Fruit fly (Drosophila melanogaster): ENCODE results near the gene TP53INP.

Gene TP53INP

DNA sequence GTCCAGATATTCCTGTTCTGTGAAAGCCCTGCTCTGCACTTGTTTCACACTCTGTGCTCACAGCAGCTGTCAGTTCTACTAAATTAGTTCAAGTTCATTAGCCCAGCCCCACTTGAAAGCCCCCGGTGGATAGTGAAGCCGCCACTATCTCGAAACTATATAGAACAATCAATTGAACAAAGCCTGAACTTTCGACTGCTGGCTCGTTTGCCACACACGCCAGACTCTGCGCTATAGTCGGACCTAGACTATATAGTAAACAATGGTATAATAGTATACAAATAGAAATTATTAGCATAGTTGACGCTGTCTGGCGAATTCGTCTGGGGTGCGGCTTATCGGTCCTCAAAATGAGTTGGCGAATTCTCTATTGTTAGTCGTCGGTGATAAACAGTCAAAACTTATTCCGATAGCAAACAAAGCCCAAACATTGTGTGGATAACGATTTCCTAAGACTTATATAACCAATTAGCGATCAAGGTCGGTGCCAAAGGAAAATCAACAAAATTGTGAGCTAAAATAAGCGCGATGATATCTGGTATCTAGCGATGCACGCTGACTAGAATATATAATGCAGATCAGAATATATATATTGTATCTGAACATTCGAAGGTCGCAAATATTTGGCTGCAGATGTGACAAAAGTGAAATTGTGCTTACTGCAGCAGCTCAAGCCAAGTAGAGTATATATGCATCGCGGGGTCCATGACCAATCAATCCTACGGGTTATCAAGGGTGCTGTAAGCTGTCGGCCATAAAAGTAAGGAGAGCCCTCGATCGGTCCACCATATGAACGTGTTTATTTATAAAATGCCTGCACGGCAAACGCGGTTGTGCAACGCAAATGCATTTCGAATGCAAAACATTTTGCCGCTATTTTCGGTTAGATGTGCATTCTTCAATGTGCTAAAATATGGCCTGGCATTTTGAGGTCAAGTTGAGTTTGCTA is 8.9 kb downstream of the TP53INP start (continued):
- TF ChIP-seq vnd (GFP tag; IDR thresholded peaks at IDR 0.05; ENCODE audit: partially characterized antibody), result no peak
- TF ChIP-seq Fer1 (GFP tag; optimal IDR thresholded peaks at IDR 0.05), result peak; percentile 14
- no peak for TF ChIP-seq chn (GFP tag; optimal IDR thresholded peaks at IDR 0.05)
- TF ChIP-seq Bteb2 (GFP tag; optimal IDR thresholded peaks at IDR 0.05), result no peak
- TF ChIP-seq CkIIα-i1 (GFP tag; IDR thresholded peaks at IDR 0.05), result no peak
- TF ChIP-seq run (tag; optimal IDR thresholded peaks at IDR 0.05), result no peak
- no peak for TF ChIP-seq Sry-β (GFP tag; optimal IDR thresholded peaks at IDR 0.05)
- no peak for TF ChIP-seq CG14050 (GFP tag; IDR thresholded peaks at IDR 0.05)
- TF ChIP-seq sens-2 (GFP tag; IDR thresholded peaks at IDR 0.05), result no peak

DNA sequence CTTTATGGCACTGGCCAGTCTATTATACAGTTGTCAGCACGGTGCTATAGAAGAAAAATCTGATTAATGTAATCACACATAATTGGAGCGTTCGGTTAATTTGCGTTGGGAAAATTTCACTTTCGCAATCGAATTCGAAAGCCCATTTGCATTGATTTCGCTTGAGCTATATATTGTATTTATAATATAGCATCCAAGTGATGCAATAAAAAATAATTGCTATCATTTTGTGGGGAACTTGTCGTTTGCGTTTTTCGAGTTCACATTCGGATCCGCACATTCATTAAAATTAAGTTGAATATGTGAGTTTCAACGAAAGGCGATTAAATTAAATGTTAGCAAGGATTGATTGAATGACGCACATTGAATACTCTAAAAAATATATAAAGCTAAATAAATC is 10.3 kb downstream of the TP53INP start:
- no peak for TF ChIP-seq Bdp1 (GFP tag; optimal IDR thresholded peaks at IDR 0.05)
- TF ChIP-seq bsh (GFP tag; optimal IDR thresholded peaks at IDR 0.05), result no peak
- TF ChIP-seq en (GFP tag; optimal IDR thresholded peaks at IDR 0.05), result no peak
- TF ChIP-seq CG12299 (tag; optimal IDR thresholded peaks at IDR 0.05), result no peak
- no peak for TF ChIP-seq CG12219 (GFP tag; optimal IDR thresholded peaks at IDR 0.05)
- TF ChIP-seq org-1 (GFP tag; optimal IDR thresholded peaks at IDR 0.05), result no peak
- no peak for TF ChIP-seq caup (GFP tag; optimal IDR thresholded peaks at IDR 0.05; ENCODE audit: severe bottlenecking)
- TF ChIP-seq CG7839 (tag; optimal IDR thresholded peaks at IDR 0.05), result no peak

DNA sequence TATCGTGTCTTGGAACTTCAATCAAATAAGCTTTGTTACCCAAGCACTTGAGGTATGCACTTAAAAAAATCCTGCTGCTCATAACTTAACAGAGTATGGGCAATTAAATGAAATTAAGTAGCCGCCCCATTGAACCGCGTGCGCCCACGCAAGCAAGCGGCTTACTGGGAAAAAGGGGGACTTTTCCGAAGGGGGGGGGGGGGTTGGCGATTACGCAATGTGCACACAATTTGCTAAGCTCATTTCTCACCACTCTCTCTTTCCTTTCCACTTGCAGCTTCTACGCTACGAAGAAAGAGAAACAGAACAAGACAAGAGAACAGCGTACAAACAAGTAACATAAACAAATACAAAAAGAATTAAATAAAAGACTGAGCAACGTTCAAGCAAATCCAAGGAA is 10.8 kb downstream of the TP53INP start:
- no peak for TF ChIP-seq Adf1 (GFP tag; IDR thresholded peaks at IDR 0.05)
- no peak for TF ChIP-seq Gug (GFP tag; IDR thresholded peaks at IDR 0.05)
- TF ChIP-seq Ets65A (GFP tag), result peak; percentile 86
- peak in 1 of 2 experiments; percentile 62 for TF ChIP-seq Pdp1 (GFP tag; optimal IDR thresholded peaks at IDR 0.05)
- TF ChIP-seq sr (GFP tag; IDR thresholded peaks at IDR 0.05), result peak; percentile 48; the same call in 1 of the 3 replicates

DNA sequence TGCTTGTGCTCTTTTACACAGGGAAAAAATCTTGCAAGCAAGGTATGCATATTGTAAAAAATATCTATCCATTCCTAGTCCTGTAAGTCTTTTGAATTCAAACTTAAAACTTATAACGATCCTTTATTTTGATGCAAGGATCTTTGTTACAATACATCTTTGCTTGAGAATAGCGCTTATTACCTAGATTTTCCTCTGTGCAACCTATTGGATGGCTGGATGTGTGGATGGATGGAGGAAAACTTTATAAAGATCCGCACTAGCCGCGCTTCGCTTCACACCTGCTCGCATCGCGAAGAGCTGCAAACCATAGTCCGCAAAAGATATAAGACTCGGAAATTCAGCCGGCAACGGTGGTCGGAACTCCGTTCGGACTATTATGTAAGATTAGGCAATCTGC is 14.6 kb downstream of the TP53INP start, which contains the start of gene CG15020:
TSS of gene CG15020 (plus strand) at position 301 of the 400 bp plus-strand sequence.
- TF ChIP-seq Pdp1 (GFP tag; optimal IDR thresholded peaks at IDR 0.05) (peak in 1 of 2 experiments; percentile 12), CG3163 (GFP tag; optimal IDR thresholded peaks at IDR 0.05) (no peak), CG17802 (tag; optimal IDR thresholded peaks at IDR 0.05) (no peak), Tbp (GFP tag; optimal IDR thresholded peaks at IDR 0.05) (no peak), CG3726 (GFP tag; IDR thresholded peaks at IDR 0.05) (0 out of 3 replicates have a peak, but pooled peaks have one; percentile 12)

DNA sequence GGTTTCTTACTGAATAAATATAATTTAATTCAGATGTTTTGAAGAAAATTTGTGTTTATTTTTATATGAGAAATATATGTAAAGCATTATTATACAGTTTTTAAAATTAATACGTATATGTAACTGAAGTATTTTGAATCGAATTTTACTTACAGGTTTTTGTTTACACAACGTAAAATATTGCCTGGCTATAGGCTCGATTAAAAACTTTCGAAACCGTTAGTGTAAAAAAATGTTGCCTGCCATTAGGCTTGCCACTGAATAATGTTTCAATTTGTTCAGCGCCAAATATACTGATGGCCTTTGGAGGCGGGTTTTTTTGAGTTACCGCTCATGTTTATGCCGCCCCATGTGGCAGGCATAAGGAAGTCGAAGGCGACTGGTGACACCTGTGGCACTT is 19.8 kb downstream of the TP53INP start:
- TF ChIP-seq sima (GFP tag; optimal IDR thresholded peaks at IDR 0.05), result no peak
- TF ChIP-seq CG3726 (GFP tag; IDR thresholded peaks at IDR 0.05), result no peak
- TF ChIP-seq Med (GFP tag), result peak; percentile 54
- TF ChIP-seq CG4854 (GFP tag; optimal IDR thresholded peaks at IDR 0.05), result no peak
- TF ChIP-seq CG8281 (tag; optimal IDR thresholded peaks at IDR 0.05), result peak; percentile 8
- TF ChIP-seq CG4360 (GFP tag; IDR thresholded peaks at IDR 0.05), result no peak
- TF ChIP-seq CG6791 (GFP tag; IDR thresholded peaks at IDR 0.05; ENCODE audit: partially characterized antibody), result peak; percentile 28; the same call in 1 of the 3 replicates
- TF ChIP-seq Dfd (GFP tag; optimal IDR thresholded peaks at IDR 0.05), result no peak
- peak; percentile 20; the same call in 1 of the 2 replicates for TF ChIP-seq CG13287 (GFP tag; IDR thresholded peaks at IDR 0.05; ENCODE audit: partially characterized antibody)
- TF ChIP-seq MESR4 (GFP tag; optimal IDR thresholded peaks at IDR 0.05), result no peak
- TF ChIP-seq E2f2 (GFP tag; IDR thresholded peaks at IDR 0.05), result peak; percentile 48
- no peak for TF ChIP-seq CG30431 (GFP tag; optimal IDR thresholded peaks at IDR 0.05)
- TF ChIP-seq CTCF (GFP tag; optimal IDR thresholded peaks at IDR 0.05), result peak; percentile 55
- TF ChIP-seq crp (GFP tag; optimal IDR thresholded peaks at IDR 0.05), result no peak
- no peak for TF ChIP-seq cato (GFP tag; optimal IDR thresholded peaks at IDR 0.05; ENCODE audit: borderline replicate concordance)
- TF ChIP-seq klu (GFP tag; IDR thresholded peaks at IDR 0.05), result no peak
- no peak for TF ChIP-seq CG17568 (GFP tag; optimal IDR thresholded peaks at IDR 0.05)
- TF ChIP-seq abd-A (tag; optimal IDR thresholded peaks at IDR 0.05), result no peak
